Fruit fly (Drosophila melanogaster): ENCODE data around the gene CG31365.

DNA sequence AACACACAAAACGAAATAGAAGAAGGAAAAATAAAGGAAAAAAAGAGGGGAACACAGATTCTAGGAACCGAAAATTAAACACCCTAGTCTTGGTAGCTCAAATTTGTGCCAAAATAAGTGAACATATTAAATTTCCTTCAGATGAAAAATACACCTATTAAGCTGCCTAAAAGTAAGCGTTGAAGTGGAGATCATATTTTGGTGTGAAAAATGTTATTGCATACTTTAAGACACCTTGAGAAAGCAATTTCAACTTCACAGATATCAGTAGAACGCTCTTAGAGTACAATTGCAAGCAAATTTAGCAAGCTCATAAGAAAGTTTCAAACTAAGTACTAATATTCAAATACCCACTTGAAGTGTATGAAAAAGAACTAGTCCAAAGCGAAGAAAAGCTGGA, 15.5 kb downstream of the CG31365 start:
- TF ChIP-seq CG8478 (optimal IDR thresholded peaks at IDR 0.05) (no peak), psq (optimal IDR thresholded peaks at IDR 0.05) (no peak), usp (GFP tag; optimal IDR thresholded peaks at IDR 0.05) (no peak), pan (optimal IDR thresholded peaks at IDR 0.05) (no peak)
